Fruit fly (Drosophila melanogaster) whole organism, embryonic: ENCODE data around the gene robl62A.

Experiments used
- ATbp ChIP-seq: fragments of 200-800 bp; sonication (Bioruptor generic); optimal IDR thresholded peaks from 2 replicates; lab custom pipeline; 2017; ENCODE audit warnings: missing biosample characterization, mild to moderate bottlenecking, missing genetic modification characterization, missing genetic modification reagents
- Awh ChIP-seq: fragments of 200-800 bp; sonication (Bioruptor generic); IDR thresholded peaks from 2 replicates; pipeline ENCODE4, ENCODE4 v1.3.6; 2022; ENCODE audit warnings: missing biosample characterization, missing genetic modification characterization
- CG12299 ChIP-seq: fragments of 200-800 bp; sonication (Bioruptor generic); optimal IDR thresholded peaks from 2 replicates; lab custom pipeline; 2018; ENCODE audit warnings: missing biosample characterization, mild to moderate bottlenecking, missing genetic modification characterization
- CG12769 ChIP-seq: fragments of 200-800 bp; sonication (Bioruptor generic); optimal IDR thresholded peaks from 2 replicates; lab custom pipeline; 2019; ENCODE audit warnings: missing biosample characterization, mild to moderate bottlenecking, missing genetic modification characterization, moderate library complexity
- CG15073 ChIP-seq: fragments of 200-800 bp; sonication (Bioruptor generic); optimal IDR thresholded peaks from 2 replicates; lab custom pipeline; 2016; ENCODE audit warnings: missing biosample characterization, missing genetic modification characterization
- CG15601 ChIP-seq: fragments of 200-800 bp; sonication (Bioruptor generic); optimal IDR thresholded peaks from 3 replicates; lab custom pipeline; 2019; ENCODE audit warnings: missing biosample characterization, mild to moderate bottlenecking, missing genetic modification characterization, moderate library complexity
- CG17328 ChIP-seq: fragments of 200-800 bp; sonication (Bioruptor generic); IDR thresholded peaks from 2 replicates; pipeline ENCODE4 v1.3.6; 2022; ENCODE audit warnings: missing biosample characterization, missing genetic modification characterization
- CG17359 ChIP-seq: fragments of 200-800 bp; sonication (Bioruptor generic); optimal IDR thresholded peaks from 3 replicates; lab custom pipeline; 2018; ENCODE audit warnings: missing biosample characterization, mild to moderate bottlenecking, missing genetic modification characterization, moderate library complexity
- CG17829 ChIP-seq: fragments of 200-800 bp; optimal IDR thresholded peaks from 2 replicates; lab custom pipeline; 2019; ENCODE audit warnings: missing biosample characterization, mild to moderate bottlenecking, missing genetic modification characterization, moderate library complexity
- CG17912 ChIP-seq: fragments of 200-800 bp; sonication (Bioruptor generic); optimal IDR thresholded peaks from 2 replicates; lab custom pipeline; 2018; ENCODE audit warnings: missing biosample characterization, mild to moderate bottlenecking, missing genetic modification characterization
- CG1792 ChIP-seq: fragments of 200-800 bp; sonication (Bioruptor generic); optimal IDR thresholded peaks from 2 replicates; lab custom pipeline; 2016; ENCODE audit warnings: missing biosample characterization, missing genetic modification characterization
- CG18619 ChIP-seq: fragments of 200-800 bp; sonication (Bioruptor generic); optimal IDR thresholded peaks from 3 replicates; lab custom pipeline; 2017; ENCODE audit warnings: missing biosample characterization, mild to moderate bottlenecking, missing genetic modification characterization
- CG34224 ChIP-seq: fragments of 200-800 bp; sonication (Bioruptor generic); IDR thresholded peaks from 3 replicates; pipeline ENCODE4 v1.3.6; 2022; ENCODE audit warnings: missing biosample characterization, missing genetic modification characterization; ENCODE audit not compliant: partially characterized antibody
- CG34422 ChIP-seq: fragments of 200-800 bp; sonication (Bioruptor generic); IDR thresholded peaks from 3 replicates; pipeline ENCODE4 v1.3.6; 2022; ENCODE audit warnings: missing biosample characterization, missing genetic modification characterization
- CG3995 ChIP-seq: fragments of 200-800 bp; sonication (Bioruptor generic); optimal IDR thresholded peaks from 3 replicates; lab custom pipeline; 2016; ENCODE audit warnings: missing biosample characterization, missing genetic modification characterization
- CG4360 ChIP-seq: fragments of 200-800 bp; sonication (Bioruptor generic); IDR thresholded peaks from 2 replicates; pipeline ENCODE4 v1.3.6; 2022; ENCODE audit warnings: missing biosample characterization, missing genetic modification characterization
- CG4730 ChIP-seq: fragments of 200-800 bp; sonication (Bioruptor generic); IDR thresholded peaks from 2 replicates; pipeline ENCODE4 v1.3.6; 2022; ENCODE audit warnings: missing biosample characterization, missing genetic modification characterization
- CG6654 ChIP-seq: fragments of 200-800 bp; sonication (Bioruptor generic); optimal IDR thresholded peaks from 2 replicates; lab custom pipeline; 2017; ENCODE audit warnings: missing biosample characterization, mild to moderate bottlenecking, missing genetic modification characterization
- CG6854 ChIP-seq: fragments of 200-800 bp; sonication (Bioruptor generic); optimal IDR thresholded peaks from 3 replicates; lab custom pipeline; 2017; ENCODE audit warnings: missing biosample characterization, mild to moderate bottlenecking, missing genetic modification characterization
- Dad ChIP-seq: fragments of 200-800 bp; sonication (Bioruptor generic); optimal IDR thresholded peaks from 3 replicates; lab custom pipeline; 2016; ENCODE audit warnings: missing biosample characterization, missing genetic modification characterization
- Dbx ChIP-seq: fragments of 200-800 bp; sonication (Bioruptor generic); IDR thresholded peaks from 3 replicates; pipeline ENCODE4 v1.3.6; 2022; ENCODE audit warnings: missing biosample characterization, missing genetic modification characterization
- Doc3 ChIP-seq: fragments of 200-800 bp; sonication (Bioruptor generic); IDR thresholded peaks from 3 replicates; pipeline ENCODE4 v1.3.6; 2022; ENCODE audit warnings: missing biosample characterization, missing genetic modification characterization; ENCODE audit not compliant: partially characterized antibody
- Eip74EF ChIP-seq, 2 experiments: fragments of 200-800 bp in 1 of 2; fragments of >200 bp in 1 of 2; sonication (Bioruptor generic) in 1 of 2; optimal IDR thresholded peaks; 2 replicates each; lab custom pipeline; 2017 to 2019; ENCODE audit warnings: missing biosample characterization in 2 of 2, missing genetic modification characterization in 2 of 2, mild to moderate bottlenecking in 1 of 2, moderate library complexity in 1 of 2
- HmgD ChIP-seq: fragments of 200-800 bp; sonication (Bioruptor generic); optimal IDR thresholded peaks from 3 replicates; lab custom pipeline; 2016; ENCODE audit warnings: missing biosample characterization, missing genetic modification characterization
- Hr3 ChIP-seq: fragments of 200-800 bp; sonication (Bioruptor generic); optimal IDR thresholded peaks from 3 replicates; lab custom pipeline; 2016; ENCODE audit warnings: missing biosample characterization, missing genetic modification characterization
- Jarid2 ChIP-seq: fragments of 200-800 bp; sonication (Bioruptor generic); optimal IDR thresholded peaks from 3 replicates; lab custom pipeline; 2017; ENCODE audit warnings: mild to moderate bottlenecking, missing biosample characterization, missing genetic modification reagents, missing genetic modification characterization
- PHDP ChIP-seq: fragments of 200-800 bp; sonication (Bioruptor generic); optimal IDR thresholded peaks from 3 replicates; lab custom pipeline; 2018; ENCODE audit warnings: missing biosample characterization, mild to moderate bottlenecking, missing genetic modification characterization, moderate library complexity
- Sry-δ ChIP-seq: fragments of 200-800 bp; sonication (Bioruptor generic); optimal IDR thresholded peaks from 2 replicates; lab custom pipeline; 2016; ENCODE audit warnings: missing biosample characterization, missing genetic modification characterization
- Vsx1 ChIP-seq: fragments of 200-800 bp; sonication (Bioruptor generic); optimal IDR thresholded peaks from 2 replicates; lab custom pipeline; 2017; ENCODE audit warnings: missing biosample characterization, mild to moderate bottlenecking, missing genetic modification characterization, missing genetic modification reagents
- ab ChIP-seq: fragments of 200-800 bp; sonication (Bioruptor generic); optimal IDR thresholded peaks from 2 replicates; lab custom pipeline; 2016; ENCODE audit warnings: missing biosample characterization, missing genetic modification characterization
- ase ChIP-seq: fragments of 200-800 bp; sonication (Bioruptor generic); IDR thresholded peaks from 3 replicates; pipeline ENCODE4 v1.3.6; 2022; ENCODE audit warnings: missing biosample characterization, missing genetic modification characterization
- az2 ChIP-seq: fragments of 200-800 bp; sonication (Bioruptor generic); optimal IDR thresholded peaks from 3 replicates; lab custom pipeline; 2016; ENCODE audit warnings: missing biosample characterization, missing genetic modification characterization
- chn ChIP-seq: fragments of 200-800 bp; sonication (Bioruptor generic); optimal IDR thresholded peaks from 2 replicates; lab custom pipeline; 2016; ENCODE audit warnings: missing biosample characterization, missing genetic modification characterization
- dysf ChIP-seq: fragments of 200-800 bp; sonication (Bioruptor generic); IDR thresholded peaks from 3 replicates; pipeline ENCODE4 v1.3.6; 2022; ENCODE audit warnings: missing biosample characterization, missing genetic modification characterization
- ems ChIP-seq: fragments of 200-800 bp; sonication (Bioruptor generic); optimal IDR thresholded peaks from 3 replicates; lab custom pipeline; 2016; ENCODE audit warnings: missing biosample characterization, missing genetic modification characterization
- en ChIP-seq: fragments of 200-800 bp; sonication (Bioruptor generic); optimal IDR thresholded peaks from 2 replicates; lab custom pipeline; 2016; ENCODE audit warnings: missing biosample characterization, missing genetic modification characterization
- gsb ChIP-seq: fragments of 200-800 bp; sonication (Bioruptor generic); IDR thresholded peaks from 2 replicates; pipeline ENCODE4 v1.3.6; 2022; ENCODE audit warnings: missing biosample characterization, missing genetic modification characterization
- gt ChIP-seq: fragments of 200-800 bp; sonication (Bioruptor generic); IDR thresholded peaks from 2 replicates; pipeline ENCODE4 v1.3.6; 2022; ENCODE audit warnings: missing biosample characterization, missing genetic modification characterization
- jing ChIP-seq: fragments of 200-800 bp; sonication (Bioruptor generic); optimal IDR thresholded peaks from 2 replicates; lab custom pipeline; 2018; ENCODE audit warnings: missing biosample characterization, mild to moderate bottlenecking, missing genetic modification characterization
- mirr ChIP-seq: fragments of 200-800 bp; sonication (Bioruptor generic); optimal IDR thresholded peaks from 3 replicates; lab custom pipeline; 2018; ENCODE audit warnings: missing biosample characterization, mild to moderate bottlenecking, missing genetic modification characterization
- nerfin-1 ChIP-seq: fragments of 200-800 bp; sonication (Bioruptor generic); optimal IDR thresholded peaks from 3 replicates; lab custom pipeline; 2019; ENCODE audit warnings: missing biosample characterization, mild to moderate bottlenecking, missing genetic modification characterization, moderate library complexity
- nmo ChIP-seq: fragments of 200-800 bp; sonication (Bioruptor generic); optimal IDR thresholded peaks from 2 replicates; lab custom pipeline; 2018; ENCODE audit warnings: missing biosample characterization, mild to moderate bottlenecking, missing genetic modification characterization, moderate library complexity
- odd ChIP-seq: fragments of 200-800 bp; sonication (Bioruptor generic); optimal IDR thresholded peaks from 2 replicates; lab custom pipeline; 2017; ENCODE audit warnings: missing biosample characterization, mild to moderate bottlenecking, missing genetic modification characterization
- pho ChIP-seq: fragments of 200-800 bp; sonication (Bioruptor generic); optimal IDR thresholded peaks from 2 replicates; lab custom pipeline; 2016; ENCODE audit warnings: missing biosample characterization, missing genetic modification characterization
- pita ChIP-seq: fragments of 200-800 bp; sonication (Bioruptor generic); optimal IDR thresholded peaks from 2 replicates; lab custom pipeline; 2017; ENCODE audit warnings: missing biosample characterization, mild to moderate bottlenecking, missing genetic modification characterization
- row ChIP-seq: fragments of 200-800 bp; sonication (Bioruptor generic); IDR thresholded peaks from 3 replicates; pipeline ENCODE4 v1.3.6; 2022; ENCODE audit warnings: missing biosample characterization, missing genetic modification characterization
- seq ChIP-seq: fragments of 200-800 bp; sonication (Bioruptor generic); IDR thresholded peaks from 2 replicates; pipeline ENCODE4 v1.3.6; 2022; ENCODE audit warnings: missing biosample characterization, missing genetic modification characterization
- tna ChIP-seq: fragments of 200-800 bp; sonication (Bioruptor generic); IDR thresholded peaks from 2 replicates; pipeline ENCODE4 v1.3.6; 2022; ENCODE audit warnings: missing biosample characterization, missing genetic modification characterization; ENCODE audit not compliant: partially characterized antibody
- ttk ChIP-seq: fragments of 200-800 bp; sonication (Bioruptor generic); IDR thresholded peaks from 2 replicates; pipeline ENCODE4 v2.1.2; 2022; ENCODE audit warnings: missing biosample characterization, missing genetic modification characterization
- wek ChIP-seq: fragments of 200-800 bp; sonication (Bioruptor generic); optimal IDR thresholded peaks from 3 replicates; lab custom pipeline; 2018; ENCODE audit warnings: missing biosample characterization, mild to moderate bottlenecking, missing genetic modification characterization, moderate library complexity
- zf30C ChIP-seq: fragments of 200-800 bp; sonication (Bioruptor generic); optimal IDR thresholded peaks from 3 replicates; lab custom pipeline; 2018; ENCODE audit warnings: missing biosample characterization, mild to moderate bottlenecking, missing genetic modification characterization

robl62A gene

DNA sequence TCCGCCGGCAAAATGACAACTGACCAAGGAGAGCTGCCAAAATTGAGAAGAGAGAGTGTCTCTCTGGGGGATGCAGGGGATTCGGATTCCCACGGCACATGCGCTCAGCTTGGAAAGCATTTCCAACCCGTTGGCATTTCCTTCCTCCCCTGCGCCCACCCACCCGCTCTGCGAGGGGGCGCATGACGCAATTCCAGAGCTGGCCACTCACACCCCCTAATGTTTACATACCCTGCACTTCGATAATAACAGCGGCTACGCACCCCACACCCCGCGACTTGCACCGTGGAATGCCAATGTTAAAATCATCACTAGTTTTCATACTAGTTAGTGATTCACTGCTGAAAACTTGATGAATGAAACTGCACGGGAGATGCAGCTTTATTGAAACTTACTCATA is 12.1 kb downstream of the robl62A start, which contains the start of gene stet (continued):
- TF ChIP-seq CG17359 (tag; lab: Kevin White, UChicago) (no peak), CG15601 (tag; lab: Kevin White, UChicago) (no peak), CG17912 (no peak), ems (GFP tag; lab: Kevin White, UChicago) (no peak), CG3995 (GFP tag; lab: Kevin White, UChicago) (no peak), mirr (peak; percentile 25), Dbx (GFP tag; lab: Robert Waterston, UW) (0 out of 3 replicates have a peak, but pooled peaks have one; percentile 15), pita (GFP tag; lab: Kevin White, UChicago) (no peak), gsb (GFP tag; lab: Robert Waterston, UW) (no peak), odd (GFP tag; lab: Kevin White, UChicago) (no peak), CG15073 (no peak), CG4730 (GFP tag; lab: Robert Waterston, UW) (no peak), CG17829 (tag; lab: Kevin White, UChicago) (no peak), ttk (GFP tag; lab: Robert Waterston, UW) (0 out of 2 replicates have a peak, but pooled peaks have one; percentile 33), ase (no peak), Awh (peak; percentile 17; the same call in 1 of the 2 replicates), HmgD (GFP tag; lab: Kevin White, UChicago) (no peak), Eip74EF (GFP tag; optimal IDR thresholded peaks at IDR 0.05; lab: Kevin White, UChicago) (no peak), CG12299 (no peak), zf30C (no peak), wek (GFP tag; lab: Kevin White, UChicago) (no peak), dysf (no peak), Vsx1 (GFP tag; lab: Kevin White, UChicago) (no peak), seq (GFP tag; lab: Robert Waterston, UW) (peak; percentile 77), gt (GFP tag; lab: Robert Waterston, UW) (no peak), CG34422 (GFP tag; lab: Robert Waterston, UW) (no peak), CG17328 (GFP tag; lab: Robert Waterston, UW) (0 out of 2 replicates have a peak, but pooled peaks have one; percentile 7), chn (GFP tag; lab: Kevin White, UChicago) (no peak), Sry-δ (no peak), jing (no peak), tna (GFP tag; lab: Robert Waterston, UW) (no peak), Doc3 (no peak), CG1792 (GFP tag; lab: Kevin White, UChicago) (no peak), CG34224 (GFP tag; lab: Robert Waterston, UW) (no peak), CG18619 (no peak), CG4360 (GFP tag; lab: Robert Waterston, UW) (no peak), Hr3 (GFP tag; lab: Kevin White, UChicago) (no peak), CG6654 (GFP tag; lab: Kevin White, UChicago) (no peak), az2 (no peak), PHDP (no peak), ATbp (no peak), nerfin-1 (peak; percentile 94), Dad (GFP tag; lab: Kevin White, UChicago) (no peak), en (no peak), row (GFP tag; lab: Robert Waterston, UW) (peak; percentile 25; the same call in 1 of the 3 replicates), CG6854 (no peak), CG12769 (no peak), nmo (GFP tag; lab: Kevin White, UChicago) (no peak), ab (GFP tag; lab: Kevin White, UChicago) (no peak), pho (GFP tag; lab: Kevin White, UChicago) (no peak), Jarid2 (GFP tag; lab: Kevin White, UChicago) (no peak)
